Worm (Caenorhabditis elegans) whole organism, young adult: ENCODE results near the gene Y45F10C.4.

Source experiments
- aptf-3 ChIP-seq: fragments of 200-800 bp; sonication (Bioruptor generic); IDR thresholded peaks from 2 replicates; pipeline ENCODE4 v1.3.6; 2022; ENCODE audit warnings: missing genetic modification characterization, missing compliant biosample characterization
- atf-7 ChIP-seq: sonication (generic microtip); optimal IDR thresholded peaks from 2 replicates; lab custom pipeline; 2017; ENCODE audit warnings: mild to moderate bottlenecking, missing genetic modification characterization, missing compliant biosample characterization
- madf-8 ChIP-seq: fragments of 200-800 bp; sonication (Bioruptor generic); conservative IDR thresholded peaks from 2 replicates; pipeline ENCODE4 v1.3.6; 2022; ENCODE audit warnings: missing genetic modification reagents, missing genetic modification characterization, missing compliant biosample characterization
- snpc-4 ChIP-seq, 5 experiments: fragments of 150-350 bp in 1 of 5; sonication (generic microtip) in 4 of 5; optimal IDR thresholded peaks; 2 replicates each; lab custom pipeline; 2014 to 2018; ENCODE audit warnings: missing genetic modification characterization in 5 of 5, missing biosample characterization in 3 of 5, antibody characterized with exemption in 2 of 5, mild to moderate bottlenecking in 2 of 5, missing compliant biosample characterization in 2 of 5, missing genotype in 2 of 5, moderate library complexity in 2 of 5, missing genetic modification reagents in 1 of 5

ce11 chrIV:13639027-13639426 lies 25.0 kb downstream of the Y45F10C.4 start, which contains the start of gene ugt-22:
- TF ChIP-seq snpc-4 (GFP tag; optimal IDR thresholded peaks at IDR 0.05; lab: Kevin White, UChicago) (no peak), snpc-4 (tag; optimal IDR thresholded peaks at IDR 0.05; lab: Kevin White, UChicago) (no peak), aptf-3 (GFP tag; lab: Robert Waterston, UW) (no peak), atf-7 (no peak), madf-8 (GFP tag; lab: Robert Waterston, UW) (no peak)
